Worm (Caenorhabditis elegans) whole organism, young adult: Measurements from ENCODE around the gene dbl-1.

Source experiments
- B0336.3 ChIP-seq: fragments of 200-800 bp; sonication (Bioruptor generic); IDR thresholded peaks from 2 replicates; pipeline ENCODE4 v1.3.6; 2022; ENCODE audit warnings: missing genetic modification characterization, missing compliant biosample characterization
- D2030.7 ChIP-seq: fragments of 200-800 bp; sonication (Bioruptor generic); IDR thresholded peaks from 2 replicates; pipeline ENCODE4 v1.3.6; 2022; ENCODE audit warnings: missing genetic modification reagents, missing genetic modification characterization, missing compliant biosample characterization
- F52B5.7 ChIP-seq: sonication (generic microtip); optimal IDR thresholded peaks from 2 replicates; lab custom pipeline; 2016; ENCODE audit warnings: mild to moderate bottlenecking, missing genetic modification characterization, missing compliant biosample characterization
- F57A8.1 ChIP-seq: fragments of 200-800 bp; sonication (Bioruptor generic); optimal IDR thresholded peaks from 2 replicates; lab custom pipeline; 2018; ENCODE audit warnings: mild to moderate bottlenecking, missing genetic modification characterization, moderate library complexity, missing compliant biosample characterization
- F57C9.4 ChIP-seq: sonication (generic microtip); optimal IDR thresholded peaks from 2 replicates; lab custom pipeline; 2017; ENCODE audit warnings: mild to moderate bottlenecking, missing genetic modification characterization, missing compliant biosample characterization
- T07F8.4 ChIP-seq: sonication (generic microtip); optimal IDR thresholded peaks from 2 replicates; lab custom pipeline; 2016; ENCODE audit warnings: mild to moderate bottlenecking, missing genetic modification characterization, moderate library complexity, missing compliant biosample characterization
- T26A5.8 ChIP-seq: sonication (generic microtip); optimal IDR thresholded peaks from 2 replicates; lab custom pipeline; 2016; ENCODE audit warnings: missing genetic modification characterization, missing compliant biosample characterization
- Y53F4B.3 ChIP-seq: fragments of 200-800 bp; sonication (Bioruptor generic); IDR thresholded peaks from 2 replicates; pipeline ENCODE4 v1.3.6; 2022; ENCODE audit warnings: missing genetic modification reagents, missing genetic modification characterization, missing compliant biosample characterization
- Y53G8AR.9 ChIP-seq: fragments of 200-800 bp; sonication (Bioruptor generic); conservative IDR thresholded peaks from 2 replicates; pipeline ENCODE4 v1.3.6; 2022; ENCODE audit warnings: missing genetic modification reagents, missing genetic modification characterization, missing compliant biosample characterization
- Y79H2A.3 ChIP-seq: fragments of 200-800 bp; sonication (Bioruptor generic); conservative IDR thresholded peaks from 2 replicates; pipeline ENCODE4 v1.3.6; 2022; ENCODE audit warnings: missing genetic modification reagents, missing genetic modification characterization, missing compliant biosample characterization
- aptf-2 ChIP-seq: fragments of 200-800 bp; sonication (Bioruptor generic); conservative IDR thresholded peaks from 2 replicates; pipeline ENCODE4 v1.3.6; 2022; ENCODE audit warnings: missing genetic modification reagents, missing genetic modification characterization, missing compliant biosample characterization
- aptf-3 ChIP-seq: fragments of 200-800 bp; sonication (Bioruptor generic); IDR thresholded peaks from 2 replicates; pipeline ENCODE4 v1.3.6; 2022; ENCODE audit warnings: missing genetic modification characterization, missing compliant biosample characterization
- attf-3 ChIP-seq: fragments of 200-800 bp; sonication (Bioruptor generic); conservative IDR thresholded peaks from 2 replicates; pipeline ENCODE4 v1.3.6; 2022; ENCODE audit warnings: missing genetic modification reagents, missing genetic modification characterization, missing compliant biosample characterization
- ccch-3 ChIP-seq: fragments of 200-800 bp; sonication (Bioruptor generic); optimal IDR thresholded peaks from 2 replicates; lab custom pipeline; 2018; ENCODE audit warnings: mild to moderate bottlenecking, missing genetic modification characterization, missing compliant biosample characterization
- cebp-2 ChIP-seq: fragments of 200-800 bp; sonication (Bioruptor generic); IDR thresholded peaks from 2 replicates; pipeline ENCODE4 v1.3.6; 2022; ENCODE audit warnings: missing genetic modification characterization, missing compliant biosample characterization
- ceh-91 ChIP-seq: fragments of 200-800 bp; sonication (Bioruptor generic); IDR thresholded peaks from 2 replicates; pipeline ENCODE4 v1.3.6; 2022; ENCODE audit warnings: missing genetic modification reagents, missing genetic modification characterization, missing compliant biosample characterization
- die-1 ChIP-seq: sonication (generic microtip); optimal IDR thresholded peaks from 2 replicates; lab custom pipeline; 2016; ENCODE audit warnings: missing genotype, mild to moderate bottlenecking, missing genetic modification characterization, missing compliant biosample characterization
- dpff-1 ChIP-seq: sonication (generic microtip); optimal IDR thresholded peaks from 2 replicates; lab custom pipeline; 2017; ENCODE audit warnings: mild to moderate bottlenecking, missing genetic modification characterization, missing compliant biosample characterization
- efl-1 ChIP-seq: fragments of 150-350 bp; optimal IDR thresholded peaks from 2 replicates; lab custom pipeline; 2014; ENCODE audit warnings: missing biosample characterization, missing genetic modification reagents, missing genetic modification characterization
- egl-18 ChIP-seq: fragments of 200-800 bp; sonication (Bioruptor generic); IDR thresholded peaks from 2 replicates; pipeline ENCODE4 v1.3.6; 2022; ENCODE audit warnings: missing genetic modification reagents, missing genetic modification characterization, missing compliant biosample characterization
- ets-4 ChIP-seq: fragments of 200-800 bp; sonication (Bioruptor generic); optimal IDR thresholded peaks from 2 replicates; lab custom pipeline; 2018; ENCODE audit warnings: mild to moderate bottlenecking, missing genetic modification characterization, missing compliant biosample characterization
- hlh-12 ChIP-seq: sonication (generic microtip); optimal IDR thresholded peaks from 2 replicates; lab custom pipeline; 2016; ENCODE audit warnings: missing genetic modification characterization, missing compliant biosample characterization
- hsf-1 ChIP-seq: fragments of 200-800 bp; sonication (Bioruptor generic); IDR thresholded peaks from 2 replicates; pipeline ENCODE4 v1.3.6; 2022; ENCODE audit warnings: missing genetic modification reagents, missing genetic modification characterization, missing compliant biosample characterization
- lin-35 ChIP-seq, 3 experiments: fragments of 150-350 bp in 2 of 3; sonication (generic microtip) in 1 of 3; optimal IDR thresholded peaks; 2 replicates each; lab custom pipeline; 2014 to 2018; ENCODE audit warnings: missing biosample characterization in 3 of 3, missing genetic modification characterization in 3 of 3, missing genetic modification reagents in 3 of 3
- madf-10 ChIP-seq: sonication (generic microtip); optimal IDR thresholded peaks from 2 replicates; lab custom pipeline; 2016; ENCODE audit warnings: mild to moderate bottlenecking, missing genetic modification characterization, missing compliant biosample characterization
- madf-6 ChIP-seq: fragments of 200-800 bp; sonication (Bioruptor generic); IDR thresholded peaks from 2 replicates; pipeline ENCODE4 v1.3.6; 2022; ENCODE audit warnings: missing genetic modification reagents, missing genetic modification characterization, missing compliant biosample characterization
- nhr-27 ChIP-seq: fragments of 200-800 bp; sonication (Bioruptor generic); optimal IDR thresholded peaks from 2 replicates; lab custom pipeline; 2018; ENCODE audit warnings: mild to moderate bottlenecking, missing genetic modification characterization, moderate library complexity, missing compliant biosample characterization
- snpc-3.4 ChIP-seq: sonication (generic microtip); optimal IDR thresholded peaks from 2 replicates; lab custom pipeline; 2017; ENCODE audit warnings: missing genetic modification characterization, mild to moderate bottlenecking, missing compliant biosample characterization, antibody characterized with exemption, moderate library complexity, missing genotype, missing genetic modification reagents
- tbp1 ChIP-seq: fragments of 200-800 bp; sonication (Bioruptor generic); optimal IDR thresholded peaks from 2 replicates; lab custom pipeline; 2018; ENCODE audit warnings: mild to moderate bottlenecking, missing genetic modification characterization, missing compliant biosample characterization
- ztf-25 ChIP-seq: fragments of 200-800 bp; sonication (Bioruptor generic); IDR thresholded peaks from 2 replicates; pipeline ENCODE4 v1.3.6; 2022; ENCODE audit warnings: missing genetic modification reagents, missing genetic modification characterization, missing compliant biosample characterization

The dbl-1 gene

ce11 chrV:6771645-6772044 lies 13.7 kb downstream of the dbl-1 start, which contains the start of gene srh-30:
srh-30 (minus strand) TSS chrV:6771745.
- no peak for TF ChIP-seq D2030.7 (GFP tag; lab: Robert Waterston, UW)
- TF ChIP-seq Y53F4B.3 (GFP tag; lab: Robert Waterston, UW) = no peak
- TF ChIP-seq F57C9.4 = no peak
- TF ChIP-seq Y53G8AR.9 (GFP tag; lab: Robert Waterston, UW) = no peak
- no peak for TF ChIP-seq hlh-12 (tag; lab: Kevin White, UChicago)
- no peak for TF ChIP-seq tbp1 (GFP tag; lab: Kevin White, UChicago)
- TF ChIP-seq snpc-3.4 (tag; lab: Kevin White, UChicago) = no peak
- no peak for TF ChIP-seq madf-10 (tag; lab: Kevin White, UChicago)
- TF ChIP-seq lin-35 (GFP tag; optimal IDR thresholded peaks at IDR 0.05; lab: Kevin White, UChicago) = no peak
- TF ChIP-seq aptf-3 (GFP tag; lab: Robert Waterston, UW) = no peak
- TF ChIP-seq die-1 = no peak
- TF ChIP-seq dpff-1 (tag; lab: Kevin White, UChicago) = no peak

ce11 chrV:6773735-6774134 lies 15.8 kb downstream of the dbl-1 start, which contains the start of gene ZC404.16:
ZC404.16 (minus strand) TSS chrV:6773835.
- TF ChIP-seq madf-6 (peak; percentile 64), efl-1 (GFP tag; lab: Kevin White, UChicago) (peak; percentile 39), aptf-2 (no peak)

ce11 chrV:6775708-6776107 lies 17.8 kb downstream of the dbl-1 start, which contains the start of gene srh-28:
srh-28 (minus strand) TSS chrV:6775808.
- no peak for TF ChIP-seq F57A8.1 (GFP tag; lab: Kevin White, UChicago)
- no peak for TF ChIP-seq nhr-27 (tag; lab: Kevin White, UChicago)
- TF ChIP-seq ceh-91 (GFP tag; lab: Robert Waterston, UW) = no peak
- no peak for TF ChIP-seq T07F8.4 (tag; lab: Kevin White, UChicago)
- no peak for TF ChIP-seq T26A5.8 (tag; lab: Kevin White, UChicago)
- TF ChIP-seq hsf-1 (GFP tag; lab: Robert Waterston, UW) = no peak

- TF ChIP-seq Y53G8AR.9 (GFP tag; lab: Robert Waterston, UW) = no peak
- TF ChIP-seq ccch-3 (GFP tag; lab: Kevin White, UChicago) = no peak
- TF ChIP-seq ztf-25 (GFP tag; lab: Robert Waterston, UW) = no peak
- TF ChIP-seq Y79H2A.3 = no peak
Observed at ce11 chrV:6778457-6778856, 20.5 kb downstream of the dbl-1 start.

- TF ChIP-seq T26A5.8 (tag; lab: Kevin White, UChicago) = no peak
- TF ChIP-seq dpff-1 (tag; lab: Kevin White, UChicago) = no peak
- TF ChIP-seq F52B5.7 (tag; lab: Kevin White, UChicago) = no peak
- TF ChIP-seq D2030.7 (GFP tag; lab: Robert Waterston, UW) = no peak
- TF ChIP-seq ets-4 (GFP tag; lab: Kevin White, UChicago) = no peak
- TF ChIP-seq egl-18 (GFP tag; lab: Robert Waterston, UW) = no peak
- TF ChIP-seq ztf-25 (GFP tag; lab: Robert Waterston, UW) = no peak
- TF ChIP-seq B0336.3 = no peak
Observed at ce11 chrV:6780166-6780565, 22.2 kb downstream of the dbl-1 start, which contains the start of gene ZC404.15. ZC404.15 (plus strand) TSS chrV:6780466.

- TF ChIP-seq attf-3 (GFP tag; lab: Robert Waterston, UW) (no peak), cebp-2 (0 out of 2 replicates have a peak, but pooled peaks have one; percentile 26)
Observed at ce11 chrV:6780676-6781075, 22.7 kb downstream of the dbl-1 start.
